Worm (Caenorhabditis elegans): ENCODE measurements around the gene cdc-14.

Gene cdc-14

DNA sequence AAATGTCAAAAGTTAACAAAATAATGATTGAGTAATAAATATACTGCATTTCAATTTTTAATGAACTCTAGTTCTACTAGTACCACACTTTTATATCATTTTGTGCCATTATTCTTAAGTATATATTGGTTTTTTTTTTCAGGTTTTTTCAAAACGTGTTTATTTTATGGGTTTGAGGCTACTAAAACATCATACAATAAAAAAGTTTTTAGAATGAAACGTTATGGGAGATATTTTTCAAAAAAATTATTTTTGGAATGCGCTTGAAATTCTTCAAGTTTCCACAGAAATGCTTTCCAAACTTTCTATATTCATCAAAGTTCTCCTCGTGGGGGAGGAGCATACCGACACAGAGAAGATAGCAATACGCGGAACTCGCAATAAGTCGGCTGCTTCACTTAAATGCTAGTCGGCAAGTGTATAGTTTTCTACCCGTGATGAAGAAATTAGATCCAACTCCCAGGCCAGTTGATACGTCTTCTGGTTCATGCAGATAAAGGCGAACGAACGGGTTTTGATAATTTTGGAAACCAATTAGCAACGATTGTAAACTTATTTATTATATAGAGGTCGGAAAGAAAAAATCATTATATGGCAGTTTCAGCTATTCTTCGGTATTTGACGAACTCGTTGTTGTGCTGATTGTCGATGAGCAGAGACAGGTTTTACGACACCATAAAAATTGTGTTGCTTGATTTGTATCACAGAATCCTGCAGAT is 6.3 kb upstream of the cdc-14 start, which contains the start of gene C17G10.10 (continued):
- TF ChIP-seq dpl-1 (GFP tag; optimal IDR thresholded peaks at IDR 0.05) (peak; percentile 36), spr-1 (tag; optimal IDR thresholded peaks at IDR 0.05) (peak; percentile 76), Y48G9A.11 (GFP tag; IDR thresholded peaks at IDR 0.05) (no peak), zag-1 (tag; optimal IDR thresholded peaks at IDR 0.05) (no peak), aha-1 (tag) (peak; percentile 88), dmd-8 (GFP tag; IDR thresholded peaks at IDR 0.05) (no peak), F37D6.2 (tag; optimal IDR thresholded peaks at IDR 0.05) (no peak), Y105C5A.15 (GFP tag; IDR thresholded peaks at IDR 0.05) (no peak), R02D3.7 (tag; optimal IDR thresholded peaks at IDR 0.05) (no peak), jun-1 (tag; optimal IDR thresholded peaks at IDR 0.05) (no peak), arid-1 (GFP tag; conservative IDR thresholded peaks at IDR 0.05) (0 out of 2 replicates have a peak, but pooled peaks have one; percentile 44), egl-27 (tag; optimal IDR thresholded peaks at IDR 0.05) (no peak), zfp-2 (tag; optimal IDR thresholded peaks at IDR 0.05) (no peak), nhr-76 (tag; optimal IDR thresholded peaks at IDR 0.05) (no peak), unc-39 (tag; optimal IDR thresholded peaks at IDR 0.05) (no peak), hmg-1.1 (GFP tag; IDR thresholded peaks at IDR 0.05) (peak; percentile 58; the same call in 1 of the 2 replicates), lin-1 (GFP tag; IDR thresholded peaks at IDR 0.05) (peak; percentile 33; the same call in 1 of the 2 replicates)

DNA sequence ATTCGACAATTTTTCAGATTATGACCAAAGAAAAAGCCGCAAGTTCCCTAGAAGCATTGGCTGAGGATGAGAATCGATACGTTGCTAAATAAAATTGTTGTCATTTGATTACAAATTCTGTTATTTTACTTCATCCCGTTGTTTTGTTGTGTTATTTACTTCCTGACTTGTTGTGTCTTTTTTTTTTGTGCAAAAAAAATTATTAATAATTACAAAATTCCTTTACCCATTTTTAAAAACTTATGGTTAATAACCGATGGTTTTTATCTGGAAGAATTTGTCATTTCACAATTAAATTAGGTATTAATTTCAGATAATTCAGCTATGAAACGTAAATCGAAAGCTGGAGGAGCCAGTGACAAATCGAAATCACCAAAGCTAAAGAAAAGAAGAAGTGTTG is 3.0 kb upstream of the cdc-14 start, which contains the start of gene C17G10.1:
Gene C17G10.1, plus strand, starts transcription at position 301 of the 400 bp plus-strand sequence.
- TF ChIP-seq ctbp-1 (GFP tag; IDR thresholded peaks at IDR 0.05): no peak
- no peak for TF ChIP-seq nhr-42 (GFP tag; IDR thresholded peaks at IDR 0.05)

DNA sequence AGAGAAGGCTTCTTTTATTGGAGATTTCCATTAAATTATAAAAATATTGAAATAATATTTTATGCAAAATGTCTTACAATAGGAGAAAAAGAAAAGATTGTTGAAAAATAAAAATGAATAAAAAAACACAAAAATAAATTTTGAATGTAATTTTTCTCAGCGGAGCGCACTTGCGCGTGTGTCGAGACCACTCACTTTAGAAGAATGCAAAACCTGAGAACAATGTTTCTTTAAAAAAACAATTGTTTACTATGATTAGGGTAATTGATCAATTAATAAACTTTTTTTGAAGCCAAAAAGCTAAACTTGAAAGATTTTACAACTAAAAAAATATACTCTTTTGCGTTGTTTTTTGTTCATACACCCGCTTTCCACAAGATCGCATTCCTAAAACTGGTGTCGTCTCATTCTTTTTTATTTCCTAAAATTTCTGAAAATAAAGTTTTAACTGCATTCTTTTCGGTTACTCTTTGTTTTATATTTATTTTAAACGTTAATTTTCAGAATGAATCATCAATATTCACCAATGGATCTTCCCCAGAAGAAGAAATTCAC is 1.1 kb upstream of the cdc-14 start, which contains the start of gene ttc-4:
Gene ttc-4, plus strand, starts transcription at position 505 of the 555 bp plus-strand sequence.
- TF ChIP-seq nhr-11 (tag; optimal IDR thresholded peaks at IDR 0.05) (no peak), lsy-2 (tag; optimal IDR thresholded peaks at IDR 0.05) (peak in 1 of 2 experiments; percentile 64), nhr-76 (tag; optimal IDR thresholded peaks at IDR 0.05) (no peak), dve-1 (tag; optimal IDR thresholded peaks at IDR 0.05; ENCODE audit: insufficient read depth) (peak; percentile 54), mep-1 (tag; optimal IDR thresholded peaks at IDR 0.05) (peak; percentile 25), hif-1 (tag; optimal IDR thresholded peaks at IDR 0.05) (peak in 1 of 2 experiments; percentile 82), daf-16 (GFP tag; optimal IDR thresholded peaks at IDR 0.05) (no peak), daf-16 (tag; optimal IDR thresholded peaks at IDR 0.05) (no peak), hlh-30 (tag; optimal IDR thresholded peaks at IDR 0.05; ENCODE audit: insufficient read depth) (peak; percentile 43), unc-62 (GFP tag; optimal IDR thresholded peaks at IDR 0.05 in 1 of 2) (peak in 1 of 2 experiments; percentile 21), unc-62 (tag; optimal IDR thresholded peaks at IDR 0.05) (no peak), gei-8 (GFP tag; optimal IDR thresholded peaks at IDR 0.05) (no peak), ceh-20 (GFP tag; IDR thresholded peaks at IDR 0.05) (no peak), rbr-2 (tag; optimal IDR thresholded peaks at IDR 0.05) (peak; percentile 18), zip-2 (tag; optimal IDR thresholded peaks at IDR 0.05) (no peak), hmg-1.1 (GFP tag; IDR thresholded peaks at IDR 0.05) (no peak), nhr-77 (tag; optimal IDR thresholded peaks at IDR 0.05) (peak; percentile 62), nhr-6 (tag; optimal IDR thresholded peaks at IDR 0.05) (no peak), unc-130 (GFP tag; optimal IDR thresholded peaks at IDR 0.05) (peak; percentile 64), mes-2 (tag; optimal IDR thresholded peaks at IDR 0.05; ENCODE audit: poor library complexity, severe bottlenecking) (peak; percentile 77), mdl-1 (tag; optimal IDR thresholded peaks at IDR 0.05) (peak in 1 of 2 experiments; percentile 0), T20F7.1 (GFP tag; optimal IDR thresholded peaks at IDR 0.05) (peak; percentile 25), F37D6.2 (tag; optimal IDR thresholded peaks at IDR 0.05) (no peak), lin-38 (GFP tag; IDR thresholded peaks at IDR 0.05) (peak; percentile 91), nhr-28 (tag; optimal IDR thresholded peaks at IDR 0.05) (peak; percentile 39), dpl-1 (GFP tag; optimal IDR thresholded peaks at IDR 0.05) (peak; percentile 39), F26F4.8 (GFP tag; conservative IDR thresholded peaks at IDR 0.05) (no peak), lin-13 (GFP tag; optimal IDR thresholded peaks at IDR 0.05) (peak; percentile 31), Y105C5A.15 (GFP tag; IDR thresholded peaks at IDR 0.05) (no peak)

All from whole organism, L4 larva.